Comparison of ENCODE assay signal across 2 fruit fly cellular contexts in the genomic region with DNA sequence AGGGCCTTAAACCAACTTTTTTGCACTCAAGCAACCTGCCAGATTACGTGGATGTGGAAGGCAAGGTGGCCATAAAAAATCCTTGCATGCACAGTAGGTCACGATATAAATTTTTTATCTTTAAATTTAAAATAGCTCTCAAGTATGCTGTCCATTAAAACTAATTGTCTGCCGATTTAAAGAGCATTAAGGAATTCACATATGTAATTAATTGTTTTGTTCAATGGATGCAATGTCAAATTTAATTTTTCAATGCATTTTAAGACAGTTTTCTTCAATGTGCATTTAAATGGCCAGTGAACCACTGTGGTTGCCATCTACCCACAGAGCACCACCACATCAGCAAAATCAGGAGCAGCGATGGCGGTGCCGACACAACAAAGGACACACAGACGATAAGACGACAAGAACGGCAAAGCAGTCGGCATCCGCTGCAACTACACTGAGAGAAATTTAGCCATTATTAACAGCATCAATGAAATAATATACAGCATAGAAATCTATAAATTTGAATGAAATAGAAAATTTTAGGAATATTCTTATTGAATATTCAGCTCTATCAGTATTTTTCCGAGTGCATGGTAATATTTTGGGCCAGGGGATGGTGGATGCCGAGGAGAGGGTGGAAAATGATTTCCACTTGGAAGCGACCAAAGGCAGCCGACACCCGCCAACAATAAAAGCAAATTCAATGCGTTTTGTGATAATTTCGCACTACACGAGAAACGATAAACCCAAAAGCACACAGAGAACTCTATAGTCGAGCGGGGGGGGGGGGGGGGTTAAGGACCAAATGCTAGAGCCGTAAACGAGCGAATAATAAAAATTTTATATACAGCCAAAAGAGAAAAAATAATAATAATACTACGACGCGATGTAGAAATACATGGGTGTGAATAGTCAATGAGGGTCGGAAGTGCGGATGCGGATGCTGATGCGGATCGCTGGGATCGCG.
TF ChIP-seq lines count a peak whose summit lies in the region.

No protein-coding gene starts in this region.

TF ChIP-seq in whole organism, embryonic, 481 proteins besides CTCF, POLR2A, EP300 and RAD21 (continued from another document and continues in another):
- TF ChIP-seq nom (GFP tag; optimal IDR thresholded peaks at IDR 0.05; lab: Kevin White, UChicago) (no peak), NK7.1 (GFP tag; optimal IDR thresholded peaks at IDR 0.05; lab: Kevin White, UChicago) (no peak), psq (GFP tag; optimal IDR thresholded peaks at IDR 0.05; lab: Kevin White, UChicago) (no peak), CG15514 (GFP tag; optimal IDR thresholded peaks at IDR 0.05; lab: Kevin White, UChicago) (no peak), CG13123 (GFP tag; optimal IDR thresholded peaks at IDR 0.05; lab: Kevin White, UChicago) (no peak), CG13296 (GFP tag; optimal IDR thresholded peaks at IDR 0.05; lab: Kevin White, UChicago) (no peak), Antp (GFP tag; optimal IDR thresholded peaks at IDR 0.05; lab: Kevin White, UChicago) (no peak), CG15696 (tag; optimal IDR thresholded peaks at IDR 0.05; lab: Kevin White, UChicago) (peak; percentile 75), Deaf1 (tag; optimal IDR thresholded peaks at IDR 0.05; lab: Kevin White, UChicago) (peak; percentile 3), gro (GFP tag; optimal IDR thresholded peaks at IDR 0.05; lab: Kevin White, UChicago) (no peak), CG30020 (tag; optimal IDR thresholded peaks at IDR 0.05; lab: Kevin White, UChicago) (no peak), odd (GFP tag; optimal IDR thresholded peaks at IDR 0.05; lab: Kevin White, UChicago) (peak; percentile 8), CG43689 (GFP tag; IDR thresholded peaks at IDR 0.05; lab: Robert Waterston, UW) (no peak), CG32767 (GFP tag; IDR thresholded peaks at IDR 0.05; lab: Robert Waterston, UW) (0 out of 2 replicates have a peak, but pooled peaks have one; percentile 10), Lim3 (GFP tag; IDR thresholded peaks at IDR 0.05; lab: Robert Waterston, UW) (no peak), en (GFP tag; optimal IDR thresholded peaks at IDR 0.05; lab: Kevin White, UChicago) (no peak), CG4360 (GFP tag; IDR thresholded peaks at IDR 0.05; lab: Robert Waterston, UW) (no peak), CG7556 (GFP tag; optimal IDR thresholded peaks at IDR 0.05; lab: Kevin White, UChicago) (peak; percentile 70), CHES-1-like (GFP tag; optimal IDR thresholded peaks at IDR 0.05; lab: Kevin White, UChicago) (no peak), CG12071 (GFP tag; optimal IDR thresholded peaks at IDR 0.05; lab: Kevin White, UChicago) (peak; percentile 10), CG16779 (GFP tag; IDR thresholded peaks at IDR 0.05; lab: Robert Waterston, UW) (no peak), CG34376 (GFP tag; optimal IDR thresholded peaks at IDR 0.05; lab: Kevin White, UChicago) (no peak), toy (GFP tag; IDR thresholded peaks at IDR 0.05; lab: Robert Waterston, UW) (no peak), h (optimal IDR thresholded peaks at IDR 0.05; lab: Kevin White, UChicago) (no peak), Dbx (GFP tag; IDR thresholded peaks at IDR 0.05; lab: Robert Waterston, UW) (no peak), CG17328 (GFP tag; IDR thresholded peaks at IDR 0.05; lab: Robert Waterston, UW) (peak; percentile 67), CG7786 (GFP tag; optimal IDR thresholded peaks at IDR 0.05; lab: Kevin White, UChicago) (no peak), kni (GFP tag; optimal IDR thresholded peaks at IDR 0.05; lab: Kevin White, UChicago) (no peak), CG1832 (GFP tag; optimal IDR thresholded peaks at IDR 0.05; lab: Kevin White, UChicago) (no peak), CG7372 (GFP tag; IDR thresholded peaks at IDR 0.05; lab: Robert Waterston, UW) (no peak), Usf (GFP tag; optimal IDR thresholded peaks at IDR 0.05; lab: Kevin White, UChicago) (no peak), CG10147 (GFP tag; optimal IDR thresholded peaks at IDR 0.05; lab: Kevin White, UChicago) (no peak), Vsx1 (GFP tag; optimal IDR thresholded peaks at IDR 0.05; lab: Kevin White, UChicago) (no peak), CG14667 (GFP tag; IDR thresholded peaks at IDR 0.05; lab: Robert Waterston, UW) (peak; percentile 33; the same call in 1 of the 2 replicates), Optix (GFP tag; IDR thresholded peaks at IDR 0.05; lab: Robert Waterston, UW) (no peak), Max (GFP tag; optimal IDR thresholded peaks at IDR 0.05; lab: Kevin White, UChicago) (no peak), CG9932 (GFP tag; IDR thresholded peaks at IDR 0.05; lab: Robert Waterston, UW) (no peak), ERR (GFP tag; optimal IDR thresholded peaks at IDR 0.05; lab: Kevin White, UChicago) (no peak), CG4404 (GFP tag; IDR thresholded peaks at IDR 0.05; lab: Robert Waterston, UW) (peak; percentile 73), CG6791 (GFP tag; IDR thresholded peaks at IDR 0.05; lab: Robert Waterston, UW; ENCODE audit: partially characterized antibody) (no peak), CG6765 (GFP tag; optimal IDR thresholded peaks at IDR 0.05; lab: Kevin White, UChicago) (no peak), jumu (GFP tag; optimal IDR thresholded peaks at IDR 0.05; lab: Kevin White, UChicago) (peak; percentile 27), br (optimal IDR thresholded peaks at IDR 0.05; lab: Kevin White, UChicago) (no peak), CG5180 (GFP tag; optimal IDR thresholded peaks at IDR 0.05; lab: Kevin White, UChicago) (peak; percentile 29), CG15479 (GFP tag; optimal IDR thresholded peaks at IDR 0.05; lab: Kevin White, UChicago) (no peak), Poxn (GFP tag; IDR thresholded peaks at IDR 0.05; lab: Robert Waterston, UW) (no peak), schlank (tag; optimal IDR thresholded peaks at IDR 0.05; lab: Kevin White, UChicago) (no peak), CG11456 (GFP tag; IDR thresholded peaks at IDR 0.05; lab: Robert Waterston, UW) (no peak), YL-1 (GFP tag; optimal IDR thresholded peaks at IDR 0.05; lab: Kevin White, UChicago) (no peak), dan (GFP tag; IDR thresholded peaks at IDR 0.05; lab: Robert Waterston, UW) (peak; percentile 66; the same call in 1 of the 2 replicates), CG18619 (GFP tag; optimal IDR thresholded peaks at IDR 0.05; lab: Kevin White, UChicago) (peak; percentile 26), gfzf (GFP tag; optimal IDR thresholded peaks at IDR 0.05; lab: Kevin White, UChicago) (no peak), CG4424 (GFP tag; optimal IDR thresholded peaks at IDR 0.05; lab: Kevin White, UChicago) (peak; percentile 56), CG1792 (GFP tag; optimal IDR thresholded peaks at IDR 0.05; lab: Kevin White, UChicago) (peak; percentile 5), Abd-B (GFP tag; optimal IDR thresholded peaks at IDR 0.05; lab: Kevin White, UChicago) (no peak), BtbVII (GFP tag; optimal IDR thresholded peaks at IDR 0.05; lab: Kevin White, UChicago) (no peak), Sry-δ (GFP tag; optimal IDR thresholded peaks at IDR 0.05; lab: Kevin White, UChicago) (no peak), D19A (tag; optimal IDR thresholded peaks at IDR 0.05; lab: Kevin White, UChicago) (peak; percentile 31), inv (GFP tag; IDR thresholded peaks at IDR 0.05; lab: Robert Waterston, UW; ENCODE audit: partially characterized antibody) (no peak), CG2129 (GFP tag; IDR thresholded peaks at IDR 0.05; lab: Robert Waterston, UW; ENCODE audit: partially characterized antibody) (no peak), ham (GFP tag; IDR thresholded peaks at IDR 0.05; lab: Robert Waterston, UW) (no peak), Chrac-16 (GFP tag; optimal IDR thresholded peaks at IDR 0.05; lab: Kevin White, UChicago) (peak; percentile 49)

TF ChIP-seq in whole organism, prepupa, 60 proteins besides CTCF, POLR2A, EP300 and RAD21 (continued from another document):
- TF ChIP-seq Ets96B (tag; optimal IDR thresholded peaks at IDR 0.05; lab: Kevin White, UChicago) (peak; percentile 8), lz (GFP tag; optimal IDR thresholded peaks at IDR 0.05; lab: Kevin White, UChicago) (peak; percentile 7), CG8632 (GFP tag; optimal IDR thresholded peaks at IDR 0.05; lab: Kevin White, UChicago) (no peak), Sox14 (GFP tag; optimal IDR thresholded peaks at IDR 0.05; lab: Kevin White, UChicago) (no peak), acj6 (GFP tag; optimal IDR thresholded peaks at IDR 0.05; lab: Kevin White, UChicago) (peak; percentile 30), Smox (GFP tag; optimal IDR thresholded peaks at IDR 0.05; lab: Kevin White, UChicago) (peak; percentile 12), Eip93F (GFP tag; optimal IDR thresholded peaks at IDR 0.05; lab: Kevin White, UChicago) (no peak), Hr39 (GFP tag; optimal IDR thresholded peaks at IDR 0.05; lab: Kevin White, UChicago) (no peak), ss (GFP tag; optimal IDR thresholded peaks at IDR 0.05; lab: Kevin White, UChicago) (peak; percentile 5 to 7), achi (GFP tag; optimal IDR thresholded peaks at IDR 0.05; lab: Kevin White, UChicago) (peak; percentile 0), topi (GFP tag; optimal IDR thresholded peaks at IDR 0.05; lab: Kevin White, UChicago) (peak; percentile 25), salr (GFP tag; optimal IDR thresholded peaks at IDR 0.05; lab: Kevin White, UChicago) (no peak), Met (GFP tag; optimal IDR thresholded peaks at IDR 0.05; lab: Kevin White, UChicago) (peak; percentile 37), CG11762 (GFP tag; optimal IDR thresholded peaks at IDR 0.05; lab: Kevin White, UChicago; ENCODE audit: insufficient read depth) (no peak), CG10669 (GFP tag; optimal IDR thresholded peaks at IDR 0.05; lab: Kevin White, UChicago) (peak; percentile 45), pdm3 (GFP tag; optimal IDR thresholded peaks at IDR 0.05; lab: Kevin White, UChicago) (peak; percentile 22), dsx (GFP tag; optimal IDR thresholded peaks at IDR 0.05; lab: Kevin White, UChicago; ENCODE audit: poor library complexity, severe bottlenecking) (no peak), CG1621 (tag; optimal IDR thresholded peaks at IDR 0.05; lab: Kevin White, UChicago) (peak; percentile 16)
